Worm (Caenorhabditis elegans): ENCODE measurements around the gene T05A8.11.

DNA sequence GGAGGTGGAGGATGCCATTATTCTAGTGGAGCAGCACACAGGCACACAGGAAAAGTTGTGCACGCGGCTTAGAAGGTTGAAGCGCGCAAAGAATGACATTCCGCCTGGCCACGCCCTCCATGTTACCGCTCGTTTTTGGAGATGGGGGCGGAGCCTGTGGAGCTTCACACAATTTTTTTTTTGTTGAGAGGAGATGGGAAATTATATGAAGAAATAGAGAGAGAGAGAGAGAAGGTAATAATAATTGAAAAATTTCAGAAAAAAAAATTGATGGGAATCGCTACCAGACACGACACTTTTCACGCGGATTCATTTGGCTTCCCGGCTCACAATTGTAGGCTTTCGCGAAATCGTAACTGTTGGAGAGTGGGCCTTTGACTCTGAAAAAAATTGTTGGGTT is 8.1 kb downstream of the T05A8.11 start, which contains the start of gene T05A8.3:
- TF ChIP-seq ama-1 (optimal IDR thresholded peaks at IDR 0.05) (no peak), sea-1 (GFP tag; conservative IDR thresholded peaks at IDR 0.05) (no peak), ceh-36 (tag; optimal IDR thresholded peaks at IDR 0.05) (no peak), flt-1 (GFP tag; IDR thresholded peaks at IDR 0.05) (no peak), F13C5.2 (tag; optimal IDR thresholded peaks at IDR 0.05) (no peak), aly-1 (tag; optimal IDR thresholded peaks at IDR 0.05) (no peak), scrt-1 (GFP tag; IDR thresholded peaks at IDR 0.05) (no peak), tra-4 (tag; optimal IDR thresholded peaks at IDR 0.05) (no peak)

Data from whole organism, early embryonic.